Worm (Caenorhabditis elegans) whole organism, midembryonic: ENCODE data around the gene spl-2.

Experiments
- cog-1 ChIP-seq: sonication (generic microtip); optimal IDR thresholded peaks from 2 replicates; lab custom pipeline; 2016; ENCODE audit warnings: missing genetic modification characterization, missing compliant biosample characterization
- flt-1 ChIP-seq: fragments of 200-800 bp; sonication (Bioruptor generic); IDR thresholded peaks from 2 replicates; pipeline ENCODE4 v1.3.6; 2022; ENCODE audit warnings: missing genetic modification characterization, missing compliant biosample characterization
- klf-2 ChIP-seq: fragments of 200-800 bp; sonication (Bioruptor generic); conservative IDR thresholded peaks from 2 replicates; pipeline ENCODE4 v1.3.6; 2022; ENCODE audit warnings: missing genetic modification reagents, missing genetic modification characterization, missing compliant biosample characterization
- ztf-29 ChIP-seq: fragments of 200-800 bp; sonication (Bioruptor generic); IDR thresholded peaks from 2 replicates; pipeline ENCODE4 v1.3.6; 2022; ENCODE audit warnings: missing genetic modification reagents, missing genetic modification characterization, missing compliant biosample characterization

- no peak for TF ChIP-seq klf-2 (GFP tag; lab: Robert Waterston, UW)
- TF ChIP-seq flt-1 (GFP tag; lab: Robert Waterston, UW): no peak
- TF ChIP-seq cog-1 (tag; lab: Kevin White, UChicago): no peak
- no peak for TF ChIP-seq ztf-29
Measured at ce11 chrV:9132043-9132442, 14.7 kb downstream of the spl-2 start, which contains the start of gene F21C10.1.
